Worm (Caenorhabditis elegans) whole organism, young adult: ENCODE data around the gene F13A2.10.

Experiments
- B0019.2 ChIP-seq: fragments of 200-800 bp; sonication (Bioruptor generic); conservative IDR thresholded peaks from 2 replicates; pipeline ENCODE4 v1.3.6; 2022; ENCODE audit warnings: missing genetic modification reagents, missing genetic modification characterization, missing compliant biosample characterization
- B0035.1 ChIP-seq: sonication (generic microtip); optimal IDR thresholded peaks from 2 replicates; lab custom pipeline; 2016; ENCODE audit warnings: missing genetic modification characterization, mild to moderate bottlenecking, missing compliant biosample characterization, missing genotype, missing genetic modification reagents
- D2030.7 ChIP-seq: fragments of 200-800 bp; sonication (Bioruptor generic); IDR thresholded peaks from 2 replicates; pipeline ENCODE4 v1.3.6; 2022; ENCODE audit warnings: missing genetic modification reagents, missing genetic modification characterization, missing compliant biosample characterization
- F33H1.4 ChIP-seq: fragments of 200-800 bp; sonication (Bioruptor generic); IDR thresholded peaks from 2 replicates; pipeline ENCODE4 v1.3.6; 2022; ENCODE audit warnings: missing genetic modification reagents, missing genetic modification characterization, missing compliant biosample characterization
- F37B4.10 ChIP-seq: fragments of 200-800 bp; sonication (Bioruptor generic); IDR thresholded peaks from 2 replicates; pipeline ENCODE4 v1.3.6; 2022; ENCODE audit warnings: missing genetic modification characterization, missing compliant biosample characterization
- F52B5.7 ChIP-seq: sonication (generic microtip); optimal IDR thresholded peaks from 2 replicates; lab custom pipeline; 2016; ENCODE audit warnings: mild to moderate bottlenecking, missing genetic modification characterization, missing compliant biosample characterization
- K12H6.12 ChIP-seq: fragments of 200-800 bp; sonication (Bioruptor generic); optimal IDR thresholded peaks from 2 replicates; lab custom pipeline; 2018; ENCODE audit warnings: mild to moderate bottlenecking, missing genetic modification characterization, missing compliant biosample characterization
- aptf-3 ChIP-seq: fragments of 200-800 bp; sonication (Bioruptor generic); IDR thresholded peaks from 2 replicates; pipeline ENCODE4 v1.3.6; 2022; ENCODE audit warnings: missing genetic modification characterization, missing compliant biosample characterization
- ceh-40 ChIP-seq: fragments of 200-800 bp; sonication (Bioruptor generic); IDR thresholded peaks from 2 replicates; pipeline ENCODE4 v1.3.6; 2022; ENCODE audit warnings: missing genetic modification characterization, missing compliant biosample characterization
- ceh-79 ChIP-seq: sonication (generic microtip); optimal IDR thresholded peaks from 2 replicates; lab custom pipeline; 2017; ENCODE audit warnings: mild to moderate bottlenecking, missing genetic modification characterization, missing compliant biosample characterization
- dpff-1 ChIP-seq: sonication (generic microtip); optimal IDR thresholded peaks from 2 replicates; lab custom pipeline; 2017; ENCODE audit warnings: mild to moderate bottlenecking, missing genetic modification characterization, missing compliant biosample characterization
- egrh-3 ChIP-seq: fragments of 200-800 bp; sonication (Bioruptor generic); IDR thresholded peaks from 2 replicates; pipeline ENCODE4 v1.3.6; 2022; ENCODE audit warnings: missing genetic modification reagents, missing genetic modification characterization, missing compliant biosample characterization
- ekl-4 ChIP-seq: fragments of 200-800 bp; sonication (Bioruptor generic); IDR thresholded peaks from 2 replicates; pipeline ENCODE4 v1.3.6; 2022; ENCODE audit warnings: missing genetic modification reagents, missing genetic modification characterization, missing compliant biosample characterization
- ets-4 ChIP-seq: fragments of 200-800 bp; sonication (Bioruptor generic); optimal IDR thresholded peaks from 2 replicates; lab custom pipeline; 2018; ENCODE audit warnings: mild to moderate bottlenecking, missing genetic modification characterization, missing compliant biosample characterization
- gei-17 ChIP-seq: fragments of 200-800 bp; sonication (Bioruptor generic); optimal IDR thresholded peaks from 2 replicates; lab custom pipeline; 2018; ENCODE audit warnings: mild to moderate bottlenecking, missing genetic modification characterization, missing compliant biosample characterization
- madf-3 ChIP-seq: fragments of 200-800 bp; sonication (Bioruptor generic); IDR thresholded peaks from 2 replicates; pipeline ENCODE4 v1.3.6; 2022; ENCODE audit warnings: missing genetic modification reagents, missing genetic modification characterization, missing compliant biosample characterization
- madf-8 ChIP-seq: fragments of 200-800 bp; sonication (Bioruptor generic); conservative IDR thresholded peaks from 2 replicates; pipeline ENCODE4 v1.3.6; 2022; ENCODE audit warnings: missing genetic modification reagents, missing genetic modification characterization, missing compliant biosample characterization
- mes-4 ChIP-seq: sonication (generic microtip); optimal IDR thresholded peaks from 2 replicates; lab custom pipeline; 2016; ENCODE audit warnings: missing genotype, missing genetic modification characterization, missing compliant biosample characterization
- mxl-1 ChIP-seq: sonication (generic microtip); optimal IDR thresholded peaks from 2 replicates; lab custom pipeline; 2016; ENCODE audit warnings: missing genetic modification characterization, missing compliant biosample characterization
- nfya-2 ChIP-seq: fragments of 200-800 bp; sonication (Bioruptor generic); IDR thresholded peaks from 2 replicates; pipeline ENCODE4 v1.3.6; 2022; ENCODE audit warnings: missing genetic modification reagents, missing genetic modification characterization, missing compliant biosample characterization
- nfyb-1 ChIP-seq: fragments of 200-800 bp; sonication (Bioruptor generic); IDR thresholded peaks from 2 replicates; pipeline ENCODE4 v1.3.6; 2022; ENCODE audit warnings: missing genetic modification reagents, missing genetic modification characterization, missing compliant biosample characterization
- pha-4 ChIP-seq: fragments of 150-350 bp; sonication (generic microtip); optimal IDR thresholded peaks from 2 replicates; lab custom pipeline; 2014; ENCODE audit warnings: missing biosample characterization, missing genetic modification reagents, missing genetic modification characterization
- rpc-1 ChIP-seq, 2 experiments: fragments of 150-350 bp in 1 of 2; sonication (generic microtip) in 1 of 2; optimal IDR thresholded peaks; 2 replicates each; lab custom pipeline; 2014 to 2018; ENCODE audit warnings: missing biosample characterization in 1 of 2, missing genetic modification characterization in 1 of 2, missing genetic modification reagents in 1 of 2, missing genotype in 1 of 2
- sdz-38 ChIP-seq: sonication (generic microtip); optimal IDR thresholded peaks from 2 replicates; lab custom pipeline; 2016; ENCODE audit warnings: missing genotype, missing genetic modification characterization, missing compliant biosample characterization
- snpc-1.3 ChIP-seq: sonication (generic microtip); optimal IDR thresholded peaks from 2 replicates; lab custom pipeline; 2017; ENCODE audit warnings: missing genetic modification characterization, mild to moderate bottlenecking, missing compliant biosample characterization, antibody characterized with exemption, moderate library complexity, missing genotype, missing genetic modification reagents; ENCODE audit not compliant: insufficient read depth
- unc-130 ChIP-seq: sonication (generic microtip); optimal IDR thresholded peaks from 2 replicates; lab custom pipeline; 2016; ENCODE audit warnings: missing genetic modification reagents, missing genetic modification characterization, missing compliant biosample characterization
- unc-62 ChIP-seq: fragments of 150-350 bp; optimal IDR thresholded peaks from 2 replicates; lab custom pipeline; 2014; ENCODE audit warnings: missing biosample characterization, missing genetic modification reagents, missing genetic modification characterization
- zfh-2 ChIP-seq: fragments of 200-800 bp; sonication (Bioruptor generic); conservative IDR thresholded peaks from 2 replicates; pipeline ENCODE4 v1.3.6; 2022; ENCODE audit warnings: missing genetic modification reagents, missing genetic modification characterization, missing compliant biosample characterization
- ztf-18 ChIP-seq: sonication (generic microtip); optimal IDR thresholded peaks from 2 replicates; lab custom pipeline; 2016; ENCODE audit warnings: missing genotype, mild to moderate bottlenecking, missing genetic modification characterization, missing compliant biosample characterization
- ztf-25 ChIP-seq: fragments of 200-800 bp; sonication (Bioruptor generic); IDR thresholded peaks from 2 replicates; pipeline ENCODE4 v1.3.6; 2022; ENCODE audit warnings: missing genetic modification reagents, missing genetic modification characterization, missing compliant biosample characterization
- ztf-28 ChIP-seq: fragments of 200-800 bp; sonication (Bioruptor generic); IDR thresholded peaks from 2 replicates; pipeline ENCODE4 v1.3.6; 2022; ENCODE audit warnings: missing genetic modification reagents, missing genetic modification characterization, missing compliant biosample characterization
- ztf-6 ChIP-seq: fragments of 200-800 bp; sonication (Bioruptor generic); IDR thresholded peaks from 2 replicates; pipeline ENCODE4 v1.3.6; 2022; ENCODE audit warnings: missing genetic modification reagents, missing genetic modification characterization, missing compliant biosample characterization

F13A2.10 gene

DNA sequence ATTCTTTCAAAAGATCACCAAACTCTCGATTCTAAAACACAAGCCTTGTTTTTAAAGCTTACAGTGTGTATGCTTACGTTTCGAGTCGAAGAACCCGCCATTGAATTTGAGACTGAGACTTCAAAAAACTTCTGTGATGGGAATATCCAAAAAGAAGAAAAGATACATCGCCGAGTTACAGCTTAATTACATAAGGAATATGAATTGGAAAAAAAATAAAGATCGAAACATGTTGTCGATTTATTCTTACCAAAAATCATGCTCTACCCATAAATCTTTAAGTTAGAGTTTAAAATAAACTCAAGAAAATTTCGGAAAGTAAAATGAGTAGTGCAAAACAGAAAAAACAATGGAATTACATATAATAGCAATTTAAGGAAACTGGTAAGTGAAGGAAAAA lies at the start of gene F13A2.10:
Gene F13A2.10 (minus strand): TSS at position 101 of the 400 bp plus-strand sequence.
- TF ChIP-seq mxl-1 (tag; lab: Kevin White, UChicago): no peak

DNA sequence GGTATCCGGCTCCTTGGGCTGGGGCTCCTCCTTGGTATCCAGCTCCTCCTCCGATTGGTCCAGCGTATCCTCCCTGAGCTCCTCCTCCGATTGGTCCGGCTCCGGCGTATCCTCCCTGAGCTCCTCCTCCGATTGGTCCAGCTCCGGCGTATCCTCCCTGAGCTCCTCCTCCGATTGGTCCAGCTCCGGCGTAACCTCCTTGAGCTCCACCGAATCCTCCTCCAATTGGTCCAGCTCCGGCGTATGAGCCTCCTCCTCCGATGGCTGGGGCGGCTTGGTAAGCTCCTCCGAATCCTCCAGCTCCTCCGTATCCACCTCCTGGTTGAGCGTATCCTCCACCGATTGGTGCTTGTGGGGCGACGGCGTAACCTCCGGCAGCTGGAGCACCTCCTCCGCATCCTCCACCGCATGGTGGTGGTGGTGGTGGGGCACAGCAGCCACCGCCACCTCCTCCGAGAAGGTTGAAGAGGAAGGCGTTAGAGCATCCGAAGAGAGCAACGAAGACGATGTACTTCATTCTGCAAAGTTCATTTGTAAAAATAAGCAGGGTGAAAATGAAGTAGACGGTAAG lies 49.4 kb upstream of the F13A2.10 start, which contains the start of gene Y47D7A.13:
Gene Y47D7A.13 (minus strand): TSS at position 517 of the 571 bp plus-strand sequence.
- TF ChIP-seq ceh-79 (tag; lab: Kevin White, UChicago): peak; percentile 22
- TF ChIP-seq ztf-6 (GFP tag; lab: Robert Waterston, UW): no peak
- no peak for TF ChIP-seq ceh-40 (GFP tag; lab: Robert Waterston, UW)
- 0 out of 2 replicates have a peak, but pooled peaks have one; percentile 24 for TF ChIP-seq F33H1.4 (GFP tag; lab: Robert Waterston, UW)
- no peak for TF ChIP-seq dpff-1 (tag; lab: Kevin White, UChicago)
- TF ChIP-seq sdz-38: no peak
- TF ChIP-seq zfh-2: peak; percentile 70
- TF ChIP-seq madf-8 (GFP tag; lab: Robert Waterston, UW): no peak
- no peak for TF ChIP-seq ztf-18 (tag; lab: Kevin White, UChicago)
- no peak for TF ChIP-seq ets-4
- TF ChIP-seq unc-62 (GFP tag; lab: Kevin White, UChicago): no peak
- peak; percentile 93 for TF ChIP-seq egrh-3 (GFP tag; lab: Robert Waterston, UW)
- TF ChIP-seq pha-4 (tag; lab: Kevin White, UChicago): no peak
- no peak for TF ChIP-seq aptf-3 (GFP tag; lab: Robert Waterston, UW)
- no peak for TF ChIP-seq B0019.2 (GFP tag; lab: Robert Waterston, UW)

DNA sequence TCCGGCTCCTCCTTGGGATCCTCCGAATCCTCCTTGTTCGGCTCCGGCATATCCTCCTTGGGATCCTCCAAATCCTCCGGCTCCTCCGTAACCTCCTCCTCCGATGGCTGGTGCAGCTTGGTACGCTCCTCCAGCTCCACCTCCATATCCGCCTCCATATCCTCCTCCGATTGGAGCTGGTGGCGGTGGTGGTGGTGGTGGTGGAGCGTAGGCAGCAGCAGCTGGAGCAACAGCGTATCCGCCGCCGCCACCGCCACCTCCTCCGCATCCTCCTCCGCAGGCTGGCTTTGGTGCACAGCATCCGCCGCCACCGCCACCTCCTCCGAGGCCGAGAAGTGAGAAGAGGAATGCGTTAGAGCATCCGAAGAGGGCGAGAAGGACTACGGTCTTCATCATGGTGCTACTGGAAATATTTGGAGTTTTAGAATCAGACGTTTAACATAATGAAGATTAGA lies 46.7 kb upstream of the F13A2.10 start, which contains the start of gene Y47D7A.15:
Gene Y47D7A.15 (minus strand): TSS at position 405 of the 455 bp plus-strand sequence.
- TF ChIP-seq gei-17 (GFP tag; lab: Kevin White, UChicago) (no peak), ztf-28 (GFP tag; lab: Robert Waterston, UW) (no peak), D2030.7 (GFP tag; lab: Robert Waterston, UW) (no peak), snpc-1.3 (no peak), ekl-4 (GFP tag; lab: Robert Waterston, UW) (no peak), nfyb-1 (GFP tag; lab: Robert Waterston, UW) (no peak), madf-3 (GFP tag; lab: Robert Waterston, UW) (peak; percentile 64; the same call in 1 of the 2 replicates), mes-4 (tag; lab: Kevin White, UChicago) (no peak), rpc-1 (optimal IDR thresholded peaks at IDR 0.05; lab: Kevin White, UChicago) (no peak), rpc-1 (tag; optimal IDR thresholded peaks at IDR 0.05; lab: Kevin White, UChicago) (no peak), egrh-3 (GFP tag; lab: Robert Waterston, UW) (peak; percentile 95), unc-130 (GFP tag; lab: Kevin White, UChicago) (no peak), K12H6.12 (tag; lab: Kevin White, UChicago) (no peak), F52B5.7 (tag; lab: Kevin White, UChicago) (no peak), nfya-2 (GFP tag; lab: Robert Waterston, UW) (no peak), F37B4.10 (GFP tag; lab: Robert Waterston, UW) (0 out of 2 replicates have a peak, but pooled peaks have one; percentile 28), ztf-25 (GFP tag; lab: Robert Waterston, UW) (0 out of 2 replicates have a peak, but pooled peaks have one; percentile 49), B0035.1 (tag; lab: Kevin White, UChicago) (no peak), zfh-2 (peak; percentile 85)

DNA sequence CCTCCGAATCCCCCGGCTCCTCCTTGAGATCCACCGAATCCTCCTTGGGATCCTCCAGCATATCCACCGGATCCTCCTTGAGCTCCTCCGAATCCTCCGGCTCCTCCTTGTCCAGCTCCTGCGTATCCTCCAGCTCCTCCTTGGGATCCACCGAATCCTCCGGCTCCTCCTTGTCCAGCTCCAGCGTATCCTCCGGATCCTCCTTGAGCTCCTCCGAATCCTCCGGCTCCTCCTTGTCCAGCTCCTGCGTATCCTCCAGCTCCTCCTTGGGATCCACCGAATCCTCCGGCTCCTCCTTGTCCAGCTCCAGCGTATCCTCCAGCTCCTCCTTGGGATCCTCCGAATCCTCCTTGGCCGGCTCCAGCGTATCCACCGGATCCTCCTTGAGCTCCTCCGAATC lies 46.1 kb upstream of the F13A2.10 start:
- TF ChIP-seq zfh-2: peak; percentile 55
- TF ChIP-seq egrh-3 (GFP tag; lab: Robert Waterston, UW): peak; percentile 93
